Worm (Caenorhabditis elegans) whole organism, young adult: ENCODE results near the gene D1054.18.

Experiments used
- F49E8.2 ChIP-seq: sonication (generic microtip); optimal IDR thresholded peaks from 3 replicates; lab custom pipeline; 2017; ENCODE audit warnings: missing genetic modification characterization, mild to moderate bottlenecking, missing compliant biosample characterization, antibody characterized with exemption, moderate library complexity; ENCODE audit not compliant: insufficient read depth
- Y67H2A.10 ChIP-seq: fragments of 200-800 bp; sonication (Bioruptor generic); conservative IDR thresholded peaks from 2 replicates; pipeline ENCODE4 v1.3.6; 2022; ENCODE audit warnings: missing genetic modification reagents, missing genetic modification characterization, missing compliant biosample characterization
- akir-1 ChIP-seq: fragments of 200-800 bp; sonication (Bioruptor generic); optimal IDR thresholded peaks from 2 replicates; lab custom pipeline; 2018; ENCODE audit warnings: mild to moderate bottlenecking, missing genetic modification characterization, moderate library complexity, missing compliant biosample characterization
- ama-1 ChIP-seq, 3 experiments: fragments of 150-350 bp in 1 of 3; sonication (generic microtip) in 2 of 3; optimal IDR thresholded peaks; 2 replicates each; lab custom pipeline; 2014 to 2018; ENCODE audit warnings: missing biosample characterization in 2 of 3, missing genetic modification characterization in 2 of 3, missing genetic modification reagents in 2 of 3
- atf-7 ChIP-seq: sonication (generic microtip); optimal IDR thresholded peaks from 2 replicates; lab custom pipeline; 2017; ENCODE audit warnings: mild to moderate bottlenecking, missing genetic modification characterization, missing compliant biosample characterization
- dpl-1 ChIP-seq: fragments of 150-350 bp; optimal IDR thresholded peaks from 2 replicates; lab custom pipeline; 2014; ENCODE audit warnings: missing biosample characterization, missing genetic modification reagents, missing genetic modification characterization
- gei-17 ChIP-seq: fragments of 200-800 bp; sonication (Bioruptor generic); optimal IDR thresholded peaks from 2 replicates; lab custom pipeline; 2018; ENCODE audit warnings: mild to moderate bottlenecking, missing genetic modification characterization, missing compliant biosample characterization
- hrde-1 ChIP-seq: sonication (generic microtip); optimal IDR thresholded peaks from 2 replicates; lab custom pipeline; 2016; ENCODE audit warnings: missing genetic modification characterization, mild to moderate bottlenecking, missing compliant biosample characterization, moderate library complexity, missing genotype, missing genetic modification reagents, borderline replicate concordance
- lin-26 ChIP-seq: fragments of 200-800 bp; sonication (Bioruptor generic); IDR thresholded peaks from 2 replicates; pipeline ENCODE4 v1.3.6; 2022; ENCODE audit warnings: missing genetic modification reagents, missing genetic modification characterization, missing compliant biosample characterization
- madf-3 ChIP-seq: fragments of 200-800 bp; sonication (Bioruptor generic); IDR thresholded peaks from 2 replicates; pipeline ENCODE4 v1.3.6; 2022; ENCODE audit warnings: missing genetic modification reagents, missing genetic modification characterization, missing compliant biosample characterization
- pha-4 ChIP-seq: fragments of 150-350 bp; sonication (generic microtip); optimal IDR thresholded peaks from 2 replicates; lab custom pipeline; 2014; ENCODE audit warnings: missing biosample characterization, missing genetic modification reagents, missing genetic modification characterization
- tbp1 ChIP-seq: fragments of 200-800 bp; sonication (Bioruptor generic); optimal IDR thresholded peaks from 2 replicates; lab custom pipeline; 2018; ENCODE audit warnings: mild to moderate bottlenecking, missing genetic modification characterization, missing compliant biosample characterization
- unc-130 ChIP-seq: sonication (generic microtip); optimal IDR thresholded peaks from 2 replicates; lab custom pipeline; 2016; ENCODE audit warnings: missing genetic modification reagents, missing genetic modification characterization, missing compliant biosample characterization
- unc-62 ChIP-seq: fragments of 150-350 bp; optimal IDR thresholded peaks from 2 replicates; lab custom pipeline; 2014; ENCODE audit warnings: missing biosample characterization, missing genetic modification reagents, missing genetic modification characterization

- TF ChIP-seq dpl-1 = no peak
- no peak for TF ChIP-seq atf-7
- no peak for TF ChIP-seq madf-3 (GFP tag; lab: Robert Waterston, UW)
- no peak for TF ChIP-seq unc-130 (GFP tag; lab: Kevin White, UChicago)
- no peak for TF ChIP-seq unc-62 (GFP tag; lab: Kevin White, UChicago)
- no peak for TF ChIP-seq F49E8.2
- no peak for TF ChIP-seq Y67H2A.10 (GFP tag; lab: Robert Waterston, UW)
- no peak for TF ChIP-seq gei-17 (GFP tag; lab: Kevin White, UChicago)
- no peak for TF ChIP-seq akir-1 (GFP tag; lab: Kevin White, UChicago)
- TF ChIP-seq ama-1 (optimal IDR thresholded peaks at IDR 0.05; lab: Kevin White, UChicago) = no peak
- TF ChIP-seq ama-1 (GFP tag; optimal IDR thresholded peaks at IDR 0.05; lab: Kevin White, UChicago) = no peak
- TF ChIP-seq pha-4 = no peak
- no peak for TF ChIP-seq lin-26
- no peak for TF ChIP-seq hrde-1 (tag; lab: Kevin White, UChicago)
- no peak for TF ChIP-seq tbp1 (GFP tag; lab: Kevin White, UChicago)
Observed at ce11 chrV:10805934-10806333, 4.9 kb upstream of the D1054.18 start, which contains the start of gene prp-38.
